Worm (Caenorhabditis elegans) whole organism, young adult: ENCODE measurements around the gene R10D12.8.

ENCODE experiments used
- F22D6.2 ChIP-seq: sonication (generic microtip); optimal IDR thresholded peaks from 2 replicates; lab custom pipeline; 2016; ENCODE audit warnings: mild to moderate bottlenecking, missing genetic modification characterization, missing compliant biosample characterization
- ama-1 ChIP-seq, 3 experiments: fragments of 150-350 bp in 1 of 3; sonication (generic microtip) in 2 of 3; optimal IDR thresholded peaks; 2 replicates each; lab custom pipeline; 2014 to 2018; ENCODE audit warnings: missing biosample characterization in 2 of 3, missing genetic modification characterization in 2 of 3, missing genetic modification reagents in 2 of 3
- aptf-2 ChIP-seq: fragments of 200-800 bp; sonication (Bioruptor generic); conservative IDR thresholded peaks from 2 replicates; pipeline ENCODE4 v1.3.6; 2022; ENCODE audit warnings: missing genetic modification reagents, missing genetic modification characterization, missing compliant biosample characterization
- ceh-40 ChIP-seq: fragments of 200-800 bp; sonication (Bioruptor generic); IDR thresholded peaks from 2 replicates; pipeline ENCODE4 v1.3.6; 2022; ENCODE audit warnings: missing genetic modification characterization, missing compliant biosample characterization
- dpl-1 ChIP-seq: fragments of 150-350 bp; optimal IDR thresholded peaks from 2 replicates; lab custom pipeline; 2014; ENCODE audit warnings: missing biosample characterization, missing genetic modification reagents, missing genetic modification characterization
- him-1 ChIP-seq: sonication (generic microtip); optimal IDR thresholded peaks from 2 replicates; lab custom pipeline; 2016; ENCODE audit warnings: missing genotype, missing genetic modification reagents, missing genetic modification characterization, missing compliant biosample characterization
- mcd-1 ChIP-seq: fragments of 200-800 bp; sonication (Bioruptor generic); IDR thresholded peaks from 2 replicates; pipeline ENCODE4 v1.3.6; 2022; ENCODE audit warnings: missing genetic modification reagents, missing genetic modification characterization, missing compliant biosample characterization
- nfya-1 ChIP-seq: sonication (generic microtip); optimal IDR thresholded peaks from 2 replicates; lab custom pipeline; 2017; ENCODE audit warnings: antibody characterized with exemption, missing compliant biosample characterization, missing genetic modification characterization, borderline replicate concordance; ENCODE audit not compliant: insufficient read depth
- unc-130 ChIP-seq: sonication (generic microtip); optimal IDR thresholded peaks from 2 replicates; lab custom pipeline; 2016; ENCODE audit warnings: missing genetic modification reagents, missing genetic modification characterization, missing compliant biosample characterization
- xnd-1 ChIP-seq: sonication (generic microtip); optimal IDR thresholded peaks from 2 replicates; lab custom pipeline; 2016; ENCODE audit warnings: missing genotype, missing genetic modification reagents, missing genetic modification characterization, missing compliant biosample characterization
- zim-3 ChIP-seq: sonication (generic microtip); optimal IDR thresholded peaks from 2 replicates; lab custom pipeline; 2017; ENCODE audit warnings: mild to moderate bottlenecking, missing genetic modification characterization, moderate library complexity, missing compliant biosample characterization

DNA sequence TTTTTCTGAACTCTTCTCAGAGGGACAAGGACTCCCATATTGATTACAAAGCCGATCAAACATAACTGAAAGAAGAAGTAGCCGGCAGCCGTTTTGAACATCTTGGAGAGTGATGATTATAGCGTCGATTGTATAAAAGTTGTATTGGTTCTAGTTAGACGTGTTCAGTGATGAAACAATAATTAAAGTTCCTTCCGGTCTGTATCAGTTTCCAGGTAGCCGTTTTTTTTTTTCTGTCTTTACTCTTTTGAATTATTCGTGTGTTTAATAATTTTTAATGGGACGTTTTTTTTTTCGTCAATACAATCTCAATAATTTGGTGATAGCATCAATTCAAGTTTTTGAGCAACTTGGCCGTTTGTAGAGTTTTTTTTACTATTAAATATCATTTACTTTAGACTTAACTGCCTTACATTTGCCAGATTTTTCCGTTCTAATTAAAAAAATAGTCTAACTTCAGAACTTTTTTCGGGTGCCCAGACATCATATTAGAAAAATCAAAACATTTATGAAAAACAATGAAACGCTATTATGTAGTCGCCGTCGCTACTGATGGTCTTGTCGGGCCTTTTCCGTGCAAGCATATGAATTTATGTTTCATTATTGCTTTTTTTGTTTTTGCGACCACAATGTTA is 6.6 kb downstream of the R10D12.8 start, which contains the start of the genes srx-10 and clec-226:
- TF ChIP-seq unc-130 (GFP tag; lab: Kevin White, UChicago) (no peak), mcd-1 (no peak), aptf-2 (no peak), ama-1 (optimal IDR thresholded peaks at IDR 0.05; lab: Kevin White, UChicago) (no peak), ama-1 (GFP tag; optimal IDR thresholded peaks at IDR 0.05; lab: Kevin White, UChicago) (no peak), nfya-1 (tag; lab: Kevin White, UChicago) (no peak), zim-3 (tag; lab: Kevin White, UChicago) (no peak), xnd-1 (tag; lab: Kevin White, UChicago) (no peak), F22D6.2 (tag; lab: Kevin White, UChicago) (no peak), him-1 (tag; lab: Kevin White, UChicago) (no peak), ceh-40 (no peak), dpl-1 (GFP tag; lab: Kevin White, UChicago) (no peak)
